Worm (Caenorhabditis elegans) whole organism, late embryonic: ENCODE data around the gene Y17G9B.4.
A peak's percentile ranks its signal among the peaks of the same experiment; 100 is the strongest.
"Not testable (repeated sequence)": the region's sequence is repeated elsewhere in the genome, so short reads cannot be mapped to it uniquely, and the experiment has no call there.

ENCODE experiments used
- C08G9.2 ChIP-seq: sonication (generic microtip); optimal IDR thresholded peaks from 2 replicates; lab custom pipeline; 2016; ENCODE audit warnings: mild to moderate bottlenecking, missing genetic modification characterization, moderate library complexity, missing compliant biosample characterization
- F13H6.1 ChIP-seq: sonication (generic microtip); optimal IDR thresholded peaks from 2 replicates; lab custom pipeline; 2016; ENCODE audit warnings: missing genetic modification characterization, missing compliant biosample characterization
- K02D7.2 ChIP-seq: sonication (generic microtip); optimal IDR thresholded peaks from 2 replicates; lab custom pipeline; 2017; ENCODE audit warnings: mild to moderate bottlenecking, missing genetic modification characterization, missing compliant biosample characterization
- T23F11.4 ChIP-seq: fragments of 200-800 bp; sonication (Bioruptor generic); optimal IDR thresholded peaks from 2 replicates; lab custom pipeline; 2018; ENCODE audit warnings: mild to moderate bottlenecking, missing genetic modification characterization, missing compliant biosample characterization
- ceh-14 ChIP-seq: sonication (generic microtip); optimal IDR thresholded peaks from 2 replicates; lab custom pipeline; 2016; ENCODE audit warnings: missing genotype, missing genetic modification characterization, missing compliant biosample characterization
- ceh-18 ChIP-seq: sonication (generic microtip); optimal IDR thresholded peaks from 2 replicates; lab custom pipeline; 2016; ENCODE audit warnings: missing genetic modification characterization, missing compliant biosample characterization
- ceh-2 ChIP-seq: sonication (generic microtip); optimal IDR thresholded peaks from 2 replicates; lab custom pipeline; 2016; ENCODE audit warnings: missing genotype, missing genetic modification characterization, missing compliant biosample characterization
- ceh-22 ChIP-seq: sonication (generic microtip); optimal IDR thresholded peaks from 2 replicates; lab custom pipeline; 2017; ENCODE audit warnings: missing biosample characterization, missing genetic modification characterization
- ceh-31 ChIP-seq: sonication (generic microtip); optimal IDR thresholded peaks from 2 replicates; lab custom pipeline; 2016; ENCODE audit warnings: missing genetic modification characterization, missing compliant biosample characterization
- ceh-34 ChIP-seq: sonication (generic microtip); optimal IDR thresholded peaks from 2 replicates; lab custom pipeline; 2016; ENCODE audit warnings: mild to moderate bottlenecking, missing genetic modification characterization, missing compliant biosample characterization
- ceh-45 ChIP-seq: fragments of 200-800 bp; sonication (Bioruptor generic); IDR thresholded peaks from 2 replicates; pipeline ENCODE4 v1.3.6; 2022; ENCODE audit warnings: missing genetic modification reagents, missing genetic modification characterization, missing compliant biosample characterization
- che-1 ChIP-seq: sonication (generic microtip); optimal IDR thresholded peaks from 2 replicates; lab custom pipeline; 2016; ENCODE audit warnings: mild to moderate bottlenecking, missing genetic modification characterization, missing compliant biosample characterization
- elt-2 ChIP-seq: sonication (generic microtip); optimal IDR thresholded peaks from 2 replicates; lab custom pipeline; 2016; ENCODE audit warnings: missing genetic modification reagents, missing genetic modification characterization, missing compliant biosample characterization
- ets-4 ChIP-seq: sonication (generic microtip); optimal IDR thresholded peaks from 2 replicates; lab custom pipeline; 2016; ENCODE audit warnings: missing genetic modification characterization, missing compliant biosample characterization
- hlh-8 ChIP-seq: sonication (generic microtip); optimal IDR thresholded peaks from 2 replicates; lab custom pipeline; 2016; ENCODE audit warnings: missing genotype, missing genetic modification characterization, missing compliant biosample characterization
- madf-2 ChIP-seq: sonication (generic microtip); optimal IDR thresholded peaks from 2 replicates; lab custom pipeline; 2017; ENCODE audit warnings: missing genetic modification characterization, missing compliant biosample characterization
- nfya-1 ChIP-seq: sonication (generic microtip); optimal IDR thresholded peaks from 2 replicates; lab custom pipeline; 2017; ENCODE audit warnings: missing genetic modification characterization, mild to moderate bottlenecking, missing compliant biosample characterization, antibody characterized with exemption, moderate library complexity
- nhr-232 ChIP-seq: sonication (generic microtip); optimal IDR thresholded peaks from 2 replicates; lab custom pipeline; 2016; ENCODE audit warnings: missing genetic modification characterization, missing compliant biosample characterization
- npax-4 ChIP-seq: sonication (generic microtip); optimal IDR thresholded peaks from 2 replicates; lab custom pipeline; 2016; ENCODE audit warnings: missing genetic modification characterization, missing compliant biosample characterization
- pha-4 ChIP-seq: fragments of 150-350 bp; optimal IDR thresholded peaks from 2 replicates; lab custom pipeline; 2018; ENCODE audit warnings: missing biosample characterization, missing genetic modification reagents, missing genetic modification characterization
- pqm-1 ChIP-seq: sonication (generic microtip); optimal IDR thresholded peaks from 2 replicates; lab custom pipeline; 2016; ENCODE audit warnings: missing genetic modification characterization, missing compliant biosample characterization
- ref-2 ChIP-seq: sonication (generic microtip); optimal IDR thresholded peaks from 2 replicates; lab custom pipeline; 2016; ENCODE audit warnings: missing genetic modification characterization, missing compliant biosample characterization
- sox-2 ChIP-seq: fragments of 200-800 bp; sonication (Bioruptor generic); IDR thresholded peaks from 2 replicates; pipeline ENCODE4 v1.3.6; 2022; ENCODE audit warnings: missing genetic modification reagents, missing genetic modification characterization, missing compliant biosample characterization
- sox-4 ChIP-seq: sonication (generic microtip); optimal IDR thresholded peaks from 2 replicates; lab custom pipeline; 2017; ENCODE audit warnings: mild to moderate bottlenecking, missing genetic modification characterization, inconsistent platforms, missing compliant biosample characterization
- tbx-2 ChIP-seq: sonication (generic microtip); optimal IDR thresholded peaks from 2 replicates; lab custom pipeline; 2016; ENCODE audit warnings: missing genetic modification characterization, missing compliant biosample characterization
- tbx-7 ChIP-seq: sonication (generic microtip); optimal IDR thresholded peaks from 2 replicates; lab custom pipeline; 2016; ENCODE audit warnings: missing genotype, missing genetic modification characterization, missing compliant biosample characterization
- unc-3 ChIP-seq, 2 experiments: fragments of 200-800 bp in 1 of 2; sonication (Bioruptor generic) in 1 of 2; sonication (generic microtip) in 1 of 2; conservative IDR thresholded peaks in 1 of 2; optimal IDR thresholded peaks in 1 of 2; 2 replicates each; pipeline versions ENCODE4 v1.3.6 to Lab custom; 2016 to 2022; ENCODE audit warnings: missing compliant biosample characterization in 2 of 2, missing genetic modification characterization in 2 of 2, missing genetic modification reagents in 1 of 2
- unc-42 ChIP-seq: sonication (generic microtip); optimal IDR thresholded peaks from 2 replicates; lab custom pipeline; 2016; ENCODE audit warnings: missing genotype, missing genetic modification characterization, missing compliant biosample characterization
- unc-55 ChIP-seq: sonication (generic microtip); optimal IDR thresholded peaks from 2 replicates; lab custom pipeline; 2017; ENCODE audit warnings: missing biosample characterization, missing genetic modification reagents, missing genetic modification characterization
- unc-86 ChIP-seq: sonication (generic microtip); optimal IDR thresholded peaks from 2 replicates; lab custom pipeline; 2016; ENCODE audit warnings: missing genetic modification characterization, missing compliant biosample characterization
- zip-5 ChIP-seq: sonication (generic microtip); optimal IDR thresholded peaks from 2 replicates; lab custom pipeline; 2016; ENCODE audit warnings: missing genetic modification characterization, missing compliant biosample characterization

Gene Y17G9B.4

ce11 chrIV:4725478-4725920, 26.4 kb upstream of the Y17G9B.4 start:
- TF ChIP-seq nfya-1 (tag; lab: Kevin White, UChicago): peak; percentile 47
- peak; percentile 52 for TF ChIP-seq tbx-2
- peak; percentile 96 for TF ChIP-seq ref-2 (tag; lab: Kevin White, UChicago)
- peak; percentile 88 for TF ChIP-seq ceh-34 (tag; lab: Kevin White, UChicago)
- TF ChIP-seq sox-2 (GFP tag; lab: Robert Waterston, UW): peak; percentile 36; the same call in 1 of the 2 replicates
- TF ChIP-seq ceh-18 (tag; lab: Kevin White, UChicago): peak; percentile 59
- TF ChIP-seq unc-86 (tag; lab: Kevin White, UChicago): peak; percentile 27
- peak; percentile 40 for TF ChIP-seq hlh-8 (tag; lab: Kevin White, UChicago)
- TF ChIP-seq ceh-31 (tag; lab: Kevin White, UChicago): peak; percentile 75
- not testable (repeated sequence) for TF ChIP-seq unc-3 (GFP tag; conservative IDR thresholded peaks at IDR 0.05; lab: Robert Waterston, UW)
- peak; percentile 46 for TF ChIP-seq unc-3 (tag; optimal IDR thresholded peaks at IDR 0.05; lab: Kevin White, UChicago)
- TF ChIP-seq ceh-14: peak; percentile 73
- TF ChIP-seq tbx-7 (tag; lab: Kevin White, UChicago): peak; percentile 32
- TF ChIP-seq ceh-45 (GFP tag; lab: Robert Waterston, UW): peak; percentile 43; the same call in 1 of the 2 replicates
- peak; percentile 23 for TF ChIP-seq elt-2
- peak; percentile 2 for TF ChIP-seq C08G9.2
- TF ChIP-seq unc-42 (tag; lab: Kevin White, UChicago): peak; percentile 63
- TF ChIP-seq ets-4 (tag; lab: Kevin White, UChicago): peak; percentile 28

ce11 chrIV:4727935-4728334, 24.0 kb upstream of the Y17G9B.4 start:
- TF ChIP-seq ceh-34 (tag; lab: Kevin White, UChicago) (peak; percentile 85), unc-42 (tag; lab: Kevin White, UChicago) (peak; percentile 58), elt-2 (peak; percentile 37), unc-3 (GFP tag; conservative IDR thresholded peaks at IDR 0.05; lab: Robert Waterston, UW) (0 out of 2 replicates have a peak, but pooled peaks have one; percentile 36), unc-3 (tag; optimal IDR thresholded peaks at IDR 0.05; lab: Kevin White, UChicago) (peak; percentile 13), nfya-1 (tag; lab: Kevin White, UChicago) (peak; percentile 60), F13H6.1 (peak; percentile 28), ceh-2 (tag; lab: Kevin White, UChicago) (peak; percentile 47), ceh-45 (GFP tag; lab: Robert Waterston, UW) (0 out of 2 replicates have a peak, but pooled peaks have one; percentile 56), ceh-31 (tag; lab: Kevin White, UChicago) (peak; percentile 79), unc-86 (tag; lab: Kevin White, UChicago) (peak; percentile 46), C08G9.2 (peak; percentile 55), sox-2 (GFP tag; lab: Robert Waterston, UW) (peak; percentile 13; the same call in 1 of the 2 replicates), tbx-2 (peak; percentile 65), ceh-14 (peak; percentile 87), ref-2 (tag; lab: Kevin White, UChicago) (peak; percentile 83), ceh-18 (tag; lab: Kevin White, UChicago) (peak; percentile 64), ets-4 (tag; lab: Kevin White, UChicago) (peak; percentile 21), madf-2 (tag; lab: Kevin White, UChicago) (peak; percentile 24)

- no peak for TF ChIP-seq npax-4
- TF ChIP-seq pqm-1 (tag; lab: Kevin White, UChicago): no peak
- TF ChIP-seq unc-42 (tag; lab: Kevin White, UChicago): no peak
- no peak for TF ChIP-seq zip-5
- TF ChIP-seq pha-4 (tag; lab: Kevin White, UChicago): no peak
- no peak for TF ChIP-seq sox-4 (tag; lab: Kevin White, UChicago)
- no peak for TF ChIP-seq che-1 (tag; lab: Kevin White, UChicago)
- TF ChIP-seq K02D7.2 (tag; lab: Kevin White, UChicago): no peak
- TF ChIP-seq ceh-22 (tag; lab: Kevin White, UChicago): no peak
- TF ChIP-seq ets-4 (tag; lab: Kevin White, UChicago): no peak
- TF ChIP-seq T23F11.4 (GFP tag; lab: Kevin White, UChicago): no peak
- TF ChIP-seq tbx-2: no peak
- TF ChIP-seq unc-55 (GFP tag; lab: Kevin White, UChicago): no peak
Observed at ce11 chrIV:4737258-4737657, 14.7 kb upstream of the Y17G9B.4 start, which contains the start of gene fbxb-78. Gene fbxb-78 (plus strand): TSS chrIV:4737558.

ce11 chrIV:4742480-4742879, 9.4 kb upstream of the Y17G9B.4 start:
- TF ChIP-seq ceh-22 (tag; lab: Kevin White, UChicago): no peak
- TF ChIP-seq nhr-232 (tag; lab: Kevin White, UChicago): no peak
- TF ChIP-seq, all 69 proteins: peak for 0
